Fruit fly (Drosophila melanogaster) whole organism, embryonic: ENCODE results near the gene CG43750.

Experiments used
- B-H2 ChIP-seq: fragments of 200-800 bp; sonication (Bioruptor generic); optimal IDR thresholded peaks from 2 replicates; lab custom pipeline; 2018; ENCODE audit warnings: missing biosample characterization, mild to moderate bottlenecking, missing genetic modification characterization
- CG10431 ChIP-seq: fragments of 200-800 bp; sonication (Bioruptor generic); optimal IDR thresholded peaks from 3 replicates; lab custom pipeline; 2018; ENCODE audit warnings: missing biosample characterization, mild to moderate bottlenecking, missing genetic modification characterization
- CG10462 ChIP-seq: fragments of 200-800 bp; sonication (Bioruptor generic); optimal IDR thresholded peaks from 2 replicates; lab custom pipeline; 2016; ENCODE audit warnings: missing biosample characterization, missing genetic modification characterization
- CG10979 ChIP-seq: fragments of 200-800 bp; sonication (Bioruptor generic); optimal IDR thresholded peaks from 2 replicates; lab custom pipeline; 2018; ENCODE audit warnings: missing biosample characterization, mild to moderate bottlenecking, missing genetic modification characterization, moderate library complexity
- CG11560 ChIP-seq: fragments of 200-800 bp; sonication (Bioruptor generic); IDR thresholded peaks from 3 replicates; pipeline ENCODE4 v1.3.6; 2022; ENCODE audit warnings: missing biosample characterization, missing genetic modification characterization
- CG11695 ChIP-seq: fragments of 200-800 bp; sonication (Bioruptor generic); IDR thresholded peaks from 3 replicates; pipeline ENCODE4 v1.3.6; 2022; ENCODE audit warnings: missing biosample characterization, missing genetic modification characterization
- CG1233 ChIP-seq: fragments of 200-800 bp; sonication (Bioruptor generic); optimal IDR thresholded peaks from 4 replicates; lab custom pipeline; 2018; ENCODE audit warnings: missing biosample characterization, mild to moderate bottlenecking, missing genetic modification characterization
- CG13894 ChIP-seq: fragments of 200-800 bp; sonication (Bioruptor generic); optimal IDR thresholded peaks from 3 replicates; lab custom pipeline; 2018; ENCODE audit warnings: missing biosample characterization, mild to moderate bottlenecking, missing genetic modification characterization, moderate library complexity
- CG14441 ChIP-seq: fragments of 200-800 bp; sonication (Bioruptor generic); IDR thresholded peaks from 2 replicates; pipeline ENCODE4 v1.3.6; 2022; ENCODE audit warnings: missing biosample characterization, missing genetic modification characterization
- CG15514 ChIP-seq: fragments of 200-800 bp; sonication (Bioruptor generic); optimal IDR thresholded peaks from 3 replicates; lab custom pipeline; 2017; ENCODE audit warnings: missing biosample characterization, missing genetic modification characterization, mild to moderate bottlenecking, moderate library complexity, missing genetic modification reagents
- CG1603 ChIP-seq: fragments of 200-800 bp; sonication (Bioruptor generic); optimal IDR thresholded peaks from 2 replicates; lab custom pipeline; 2019; ENCODE audit warnings: missing biosample characterization, mild to moderate bottlenecking, missing genetic modification characterization, moderate library complexity
- CG2712 ChIP-seq: fragments of 200-800 bp; optimal IDR thresholded peaks from 3 replicates; lab custom pipeline; 2019; ENCODE audit warnings: missing biosample characterization, mild to moderate bottlenecking, missing genetic modification characterization, moderate library complexity
- CG31224 ChIP-seq: fragments of 200-800 bp; sonication (Bioruptor generic); IDR thresholded peaks from 2 replicates; pipeline ENCODE4 v1.3.6; 2022; ENCODE audit warnings: missing biosample characterization, missing genetic modification characterization
- CG5245 ChIP-seq: fragments of 200-800 bp; sonication (Bioruptor generic); optimal IDR thresholded peaks from 3 replicates; lab custom pipeline; 2016; ENCODE audit warnings: missing biosample characterization, missing genetic modification characterization
- CG5953 ChIP-seq: fragments of 200-800 bp; sonication (Bioruptor generic); IDR thresholded peaks from 2 replicates; pipeline ENCODE4 v1.3.6; 2022; ENCODE audit warnings: missing biosample characterization, missing genetic modification characterization
- Camta ChIP-seq: fragments of 200-800 bp; sonication (Bioruptor generic); optimal IDR thresholded peaks from 2 replicates; lab custom pipeline; 2016; ENCODE audit warnings: missing biosample characterization, missing genetic modification characterization
- D ChIP-seq, 2 experiments: fragments of 200-800 bp in 1 of 2; fragments of >200 bp in 1 of 2; sonication (Bioruptor generic) in 1 of 2; optimal IDR thresholded peaks; 2 replicates in 1 of 2; 3 replicates in 1 of 2; lab custom pipeline; 2017; ENCODE audit warnings: mild to moderate bottlenecking in 1 of 2, missing biosample characterization in 1 of 2, missing genetic modification characterization in 1 of 2, missing genetic modification reagents in 1 of 2
- E2f2 ChIP-seq: fragments of 200-800 bp; sonication (Bioruptor generic); IDR thresholded peaks from 2 replicates; pipeline ENCODE4 v1.3.6; 2022; ENCODE audit warnings: missing biosample characterization, missing genetic modification characterization
- ERR ChIP-seq: fragments of 200-800 bp; sonication (Bioruptor generic); optimal IDR thresholded peaks from 2 replicates; lab custom pipeline; 2016; ENCODE audit warnings: missing biosample characterization, missing genetic modification characterization
- Elba2 ChIP-seq: fragments of 200-800 bp; sonication (Bioruptor generic); optimal IDR thresholded peaks from 3 replicates; lab custom pipeline; 2016; ENCODE audit warnings: missing biosample characterization, missing genetic modification characterization
- HmgZ ChIP-seq: fragments of 200-800 bp; sonication (Bioruptor generic); optimal IDR thresholded peaks from 2 replicates; lab custom pipeline; 2018; ENCODE audit warnings: missing biosample characterization, mild to moderate bottlenecking, missing genetic modification characterization
- Hr39 ChIP-seq: fragments of >200 bp; optimal IDR thresholded peaks from 2 replicates; lab custom pipeline; 2017
- MESR4 ChIP-seq: fragments of 200-800 bp; sonication (Bioruptor generic); optimal IDR thresholded peaks from 2 replicates; lab custom pipeline; 2018; ENCODE audit warnings: missing biosample characterization, mild to moderate bottlenecking, missing genetic modification characterization, moderate library complexity
- Side ChIP-seq: fragments of 200-800 bp; sonication (Bioruptor generic); optimal IDR thresholded peaks from 2 replicates; lab custom pipeline; 2016; ENCODE audit warnings: missing biosample characterization, missing genetic modification characterization
- Taf1 ChIP-seq: fragments of 200-800 bp; sonication (Bioruptor generic); IDR thresholded peaks from 2 replicates; pipeline ENCODE4 v1.3.6; 2022; ENCODE audit warnings: missing biosample characterization, missing genetic modification characterization
- al ChIP-seq: fragments of 200-800 bp; sonication (Bioruptor generic); IDR thresholded peaks from 2 replicates; pipeline ENCODE4 v1.3.6; 2022; ENCODE audit warnings: missing biosample characterization, missing genetic modification characterization
- bcd ChIP-seq: fragments of 200-800 bp; sonication (Bioruptor generic); optimal IDR thresholded peaks from 2 replicates; lab custom pipeline; 2017; ENCODE audit warnings: missing biosample characterization, mild to moderate bottlenecking, missing genetic modification characterization
- bsh ChIP-seq, 2 experiments: fragments of 200-800 bp; sonication (Bioruptor generic); optimal IDR thresholded peaks; 2 replicates each; lab custom pipeline; 2017 to 2018; ENCODE audit warnings: mild to moderate bottlenecking in 2 of 2, missing biosample characterization in 2 of 2, missing genetic modification characterization in 2 of 2, moderate library complexity in 1 of 2
- croc ChIP-seq: fragments of 200-800 bp; sonication (Bioruptor generic); conservative IDR thresholded peaks from 3 replicates; pipeline ENCODE4 v1.3.6; 2022; ENCODE audit warnings: missing biosample characterization, missing genetic modification characterization
- cwo ChIP-seq: fragments of 200-800 bp; sonication (Bioruptor generic); optimal IDR thresholded peaks from 3 replicates; lab custom pipeline; 2017; ENCODE audit warnings: missing biosample characterization, missing genetic modification characterization, mild to moderate bottlenecking, moderate library complexity, missing genetic modification reagents
- da ChIP-seq: fragments of 200-800 bp; sonication (Bioruptor generic); optimal IDR thresholded peaks from 2 replicates; lab custom pipeline; 2016; ENCODE audit warnings: missing biosample characterization, missing genetic modification characterization
- ewg ChIP-seq: fragments of 200-800 bp; sonication (Bioruptor generic); optimal IDR thresholded peaks from 3 replicates; lab custom pipeline; 2017; ENCODE audit warnings: mild to moderate bottlenecking, missing biosample characterization, missing genetic modification reagents, missing genetic modification characterization
- exex ChIP-seq: fragments of 200-800 bp; sonication (Bioruptor generic); optimal IDR thresholded peaks from 4 replicates; lab custom pipeline; 2018; ENCODE audit warnings: missing biosample characterization, mild to moderate bottlenecking, missing genetic modification characterization, moderate library complexity
- fd96Cb ChIP-seq: fragments of 200-800 bp; sonication (Bioruptor generic); optimal IDR thresholded peaks from 2 replicates; lab custom pipeline; 2018; ENCODE audit warnings: missing biosample characterization, mild to moderate bottlenecking, missing genetic modification characterization, moderate library complexity
- fru ChIP-seq: fragments of >200 bp; optimal IDR thresholded peaks from 2 replicates; lab custom pipeline; 2017
- gro ChIP-seq: fragments of 200-800 bp; sonication (Bioruptor generic); optimal IDR thresholded peaks from 2 replicates; lab custom pipeline; 2016; ENCODE audit warnings: missing biosample characterization, missing genetic modification characterization
- ham ChIP-seq: fragments of 200-800 bp; sonication (Bioruptor generic); IDR thresholded peaks from 2 replicates; pipeline ENCODE4 v1.3.6; 2022; ENCODE audit warnings: missing biosample characterization, missing genetic modification characterization
- inv ChIP-seq: fragments of 200-800 bp; sonication (Bioruptor generic); IDR thresholded peaks from 2 replicates; pipeline ENCODE4 v1.3.6; 2022; ENCODE audit warnings: missing biosample characterization, missing genetic modification characterization; ENCODE audit not compliant: partially characterized antibody
- mirr ChIP-seq: fragments of 200-800 bp; sonication (Bioruptor generic); optimal IDR thresholded peaks from 3 replicates; lab custom pipeline; 2018; ENCODE audit warnings: missing biosample characterization, mild to moderate bottlenecking, missing genetic modification characterization
- nerfin-1 ChIP-seq: fragments of 200-800 bp; sonication (Bioruptor generic); optimal IDR thresholded peaks from 3 replicates; lab custom pipeline; 2019; ENCODE audit warnings: missing biosample characterization, mild to moderate bottlenecking, missing genetic modification characterization, moderate library complexity
- nom ChIP-seq: fragments of 200-800 bp; sonication (Bioruptor generic); optimal IDR thresholded peaks from 2 replicates; lab custom pipeline; 2017; ENCODE audit warnings: missing biosample characterization, missing genetic modification characterization, mild to moderate bottlenecking, moderate library complexity, missing genetic modification reagents
- odd ChIP-seq: fragments of 200-800 bp; sonication (Bioruptor generic); optimal IDR thresholded peaks from 2 replicates; lab custom pipeline; 2017; ENCODE audit warnings: missing biosample characterization, mild to moderate bottlenecking, missing genetic modification characterization
- run ChIP-seq: fragments of 200-800 bp; sonication (Bioruptor generic); optimal IDR thresholded peaks from 3 replicates; lab custom pipeline; 2018; ENCODE audit warnings: missing biosample characterization, mild to moderate bottlenecking, missing genetic modification characterization
- salm ChIP-seq: fragments of 200-800 bp; sonication (Bioruptor generic); optimal IDR thresholded peaks from 2 replicates; lab custom pipeline; 2018; ENCODE audit warnings: missing biosample characterization, mild to moderate bottlenecking, missing genetic modification characterization
- scrt ChIP-seq: fragments of 200-800 bp; sonication (Bioruptor generic); optimal IDR thresholded peaks from 2 replicates; lab custom pipeline; 2018; ENCODE audit warnings: missing biosample characterization, mild to moderate bottlenecking, missing genetic modification characterization, moderate library complexity
- tup ChIP-seq: fragments of 200-800 bp; sonication (Bioruptor generic); optimal IDR thresholded peaks from 2 replicates; lab custom pipeline; 2016; ENCODE audit warnings: missing biosample characterization, mild to moderate bottlenecking, missing genetic modification characterization, moderate library complexity
- twi ChIP-seq: fragments of 200-800 bp; optimal IDR thresholded peaks from 2 replicates; lab custom pipeline; 2019; ENCODE audit warnings: missing biosample characterization, mild to moderate bottlenecking, missing genetic modification characterization, moderate library complexity
- vnd ChIP-seq: fragments of 200-800 bp; sonication (Bioruptor generic); IDR thresholded peaks from 3 replicates; pipeline ENCODE4 v1.3.6; 2022; ENCODE audit warnings: missing biosample characterization, missing genetic modification characterization; ENCODE audit not compliant: partially characterized antibody

The CG43750 gene

dm6 chr2L:2433494-2434054 lies 43.1 kb upstream of the CG43750 start (continued):
- TF ChIP-seq ham (GFP tag; lab: Robert Waterston, UW): no peak
- TF ChIP-seq ewg (GFP tag; lab: Kevin White, UChicago): peak; percentile 83
- TF ChIP-seq CG1603 (tag; lab: Kevin White, UChicago): peak; percentile 92
- TF ChIP-seq da (GFP tag; lab: Kevin White, UChicago): peak; percentile 55
- peak; percentile 20 for TF ChIP-seq CG15514 (GFP tag; lab: Kevin White, UChicago)
- TF ChIP-seq MESR4 (GFP tag; lab: Kevin White, UChicago): no peak
- TF ChIP-seq exex (tag; lab: Kevin White, UChicago): no peak
- TF ChIP-seq CG31224 (GFP tag; lab: Robert Waterston, UW): peak; percentile 48; the same call in 1 of the 2 replicates
- no peak for TF ChIP-seq mirr (GFP tag; lab: Kevin White, UChicago)
- TF ChIP-seq inv (GFP tag; lab: Robert Waterston, UW): no peak
- peak; percentile 60 for TF ChIP-seq CG10462 (GFP tag; lab: Kevin White, UChicago)
- peak; percentile 79 for TF ChIP-seq CG2712 (tag; lab: Kevin White, UChicago)
- no peak for TF ChIP-seq fru (lab: Kevin White, UChicago)
- TF ChIP-seq tup (GFP tag; lab: Kevin White, UChicago): peak; percentile 29
- peak; percentile 91 to 93 for TF ChIP-seq bsh (GFP tag; optimal IDR thresholded peaks at IDR 0.05; lab: Kevin White, UChicago)
- no peak for TF ChIP-seq Hr39 (lab: Kevin White, UChicago)
- TF ChIP-seq CG10979 (tag; lab: Kevin White, UChicago): peak; percentile 83
- TF ChIP-seq CG13894 (tag; lab: Kevin White, UChicago): no peak
- peak; percentile 35 for TF ChIP-seq cwo (GFP tag; lab: Kevin White, UChicago)
- peak; percentile 98 for TF ChIP-seq nom
- peak; percentile 83 for TF ChIP-seq CG11695 (GFP tag; lab: Robert Waterston, UW)
- TF ChIP-seq odd: peak; percentile 73
- peak; percentile 90 for TF ChIP-seq CG5245 (GFP tag; lab: Kevin White, UChicago)
- TF ChIP-seq Camta (GFP tag; lab: Kevin White, UChicago): peak; percentile 89
- no peak for TF ChIP-seq B-H2 (GFP tag; lab: Kevin White, UChicago)
- peak; percentile 59 for TF ChIP-seq al (GFP tag; lab: Robert Waterston, UW)
- peak; percentile 82 for TF ChIP-seq salm
- TF ChIP-seq vnd (GFP tag; lab: Robert Waterston, UW): no peak
- peak; percentile 72 for TF ChIP-seq nerfin-1 (tag; lab: Kevin White, UChicago)
- TF ChIP-seq CG11560 (tag; lab: Robert Waterston, UW): 0 out of 3 replicates have a peak, but pooled peaks have one; percentile 15
- TF ChIP-seq croc (GFP tag; lab: Robert Waterston, UW): peak; percentile 81
- TF ChIP-seq scrt (GFP tag; lab: Kevin White, UChicago): peak; percentile 48
- TF ChIP-seq gro (GFP tag; lab: Kevin White, UChicago): peak; percentile 19
- TF ChIP-seq twi (tag; lab: Kevin White, UChicago): peak; percentile 67
- peak; percentile 74 for TF ChIP-seq bcd (GFP tag; lab: Kevin White, UChicago)
- no peak for TF ChIP-seq Elba2 (GFP tag; lab: Kevin White, UChicago)
- TF ChIP-seq Taf1 (GFP tag; lab: Robert Waterston, UW): no peak
- TF ChIP-seq D (optimal IDR thresholded peaks at IDR 0.05; lab: Kevin White, UChicago): no peak
- peak; percentile 73 for TF ChIP-seq D (GFP tag; optimal IDR thresholded peaks at IDR 0.05; lab: Kevin White, UChicago)
- TF ChIP-seq CG5953 (GFP tag; lab: Robert Waterston, UW): peak; percentile 78; the same call in 1 of the 2 replicates
- peak; percentile 61 for TF ChIP-seq E2f2 (GFP tag; lab: Robert Waterston, UW)
- peak; percentile 45 for TF ChIP-seq ERR
- TF ChIP-seq CG14441 (GFP tag; lab: Robert Waterston, UW): peak; percentile 87
- peak; percentile 59 for TF ChIP-seq CG1233
- TF ChIP-seq HmgZ (tag; lab: Kevin White, UChicago): peak; percentile 55
- peak; percentile 83 for TF ChIP-seq fd96Cb (tag; lab: Kevin White, UChicago)
- peak; percentile 79 for TF ChIP-seq Side (GFP tag; lab: Kevin White, UChicago)
- TF ChIP-seq run (tag; lab: Kevin White, UChicago): peak; percentile 63
- TF ChIP-seq CG10431 (GFP tag; lab: Kevin White, UChicago): peak; percentile 50
